Worm (Caenorhabditis elegans) whole organism, L4 larva: ENCODE data around the gene rsp-5.

ENCODE experiments used
- T20F7.1 ChIP-seq: fragments of 200-800 bp; sonication (Bioruptor generic); optimal IDR thresholded peaks from 2 replicates; lab custom pipeline; 2018; ENCODE audit warnings: mild to moderate bottlenecking, missing genetic modification characterization, missing compliant biosample characterization
- ceh-28 ChIP-seq: fragments of 150-350 bp; optimal IDR thresholded peaks from 2 replicates; lab custom pipeline; 2014; ENCODE audit warnings: missing biosample characterization, missing genetic modification reagents, missing genetic modification characterization
- ces-1 ChIP-seq: fragments of 150-350 bp; sonication (generic microtip); optimal IDR thresholded peaks from 4 replicates; lab custom pipeline; 2014; ENCODE audit warnings: missing biosample characterization, missing genetic modification reagents, missing genetic modification characterization
- cey-2 ChIP-seq: sonication (generic microtip); optimal IDR thresholded peaks from 3 replicates; lab custom pipeline; 2017; ENCODE audit warnings: missing genetic modification characterization, mild to moderate bottlenecking, missing compliant biosample characterization, antibody characterized with exemption, borderline replicate concordance; ENCODE audit not compliant: insufficient read depth
- daf-19 ChIP-seq: fragments of 200-800 bp; sonication (Bioruptor generic); conservative IDR thresholded peaks from 2 replicates; pipeline ENCODE4 v1.3.6; 2022; ENCODE audit warnings: missing genetic modification characterization, missing compliant biosample characterization
- dpl-1 ChIP-seq: fragments of 150-350 bp; optimal IDR thresholded peaks from 2 replicates; lab custom pipeline; 2014; ENCODE audit warnings: missing biosample characterization, missing genetic modification reagents, missing genetic modification characterization
- hlh-30 ChIP-seq: sonication (generic microtip); optimal IDR thresholded peaks from 2 replicates; lab custom pipeline; 2017; ENCODE audit warnings: antibody characterized with exemption, mild to moderate bottlenecking, missing genetic modification characterization, missing compliant biosample characterization; ENCODE audit not compliant: insufficient read depth
- jun-1 ChIP-seq: fragments of 150-350 bp; optimal IDR thresholded peaks from 2 replicates; lab custom pipeline; 2014; ENCODE audit warnings: missing biosample characterization, missing genetic modification reagents, missing genetic modification characterization
- lin-38 ChIP-seq: fragments of 200-800 bp; sonication (Bioruptor generic); IDR thresholded peaks from 2 replicates; pipeline ENCODE4 v1.3.6; 2022; ENCODE audit warnings: missing genetic modification reagents, missing genetic modification characterization, missing compliant biosample characterization
- madf-9 ChIP-seq: fragments of 200-800 bp; sonication (Bioruptor generic); conservative IDR thresholded peaks from 2 replicates; pipeline ENCODE4 v1.3.6; 2022; ENCODE audit warnings: missing genetic modification reagents, missing genetic modification characterization, missing compliant biosample characterization
- mdl-1 ChIP-seq, 2 experiments: fragments of 150-350 bp in 1 of 2; sonication (generic microtip) in 1 of 2; optimal IDR thresholded peaks; 2 replicates each; lab custom pipeline; 2014 to 2017; ENCODE audit warnings: missing biosample characterization in 2 of 2, missing genetic modification characterization in 2 of 2
- nhr-10 ChIP-seq: fragments of 150-350 bp; optimal IDR thresholded peaks from 2 replicates; lab custom pipeline; 2014; ENCODE audit warnings: missing biosample characterization, missing genetic modification characterization
- nhr-11 ChIP-seq: fragments of 150-350 bp; optimal IDR thresholded peaks from 2 replicates; lab custom pipeline; 2014; ENCODE audit warnings: missing biosample characterization, missing genetic modification characterization
- nhr-237 ChIP-seq: sonication (generic microtip); optimal IDR thresholded peaks from 2 replicates; lab custom pipeline; 2017; ENCODE audit warnings: missing biosample characterization, missing genetic modification characterization
- nhr-6 ChIP-seq: fragments of 150-350 bp; optimal IDR thresholded peaks from 2 replicates; lab custom pipeline; 2014; ENCODE audit warnings: missing biosample characterization, missing genetic modification characterization
- pha-4 ChIP-seq, 2 experiments: fragments of 150-350 bp in 1 of 2; fragments of 200-800 bp in 1 of 2; sonication (Bioruptor generic) in 1 of 2; IDR thresholded peaks in 1 of 2; optimal IDR thresholded peaks in 1 of 2; 2 replicates each; pipeline versions ENCODE4 v1.3.6 to Lab custom; 2014 to 2022; ENCODE audit warnings: missing genetic modification characterization in 2 of 2, missing genetic modification reagents in 2 of 2, missing biosample characterization in 1 of 2, missing compliant biosample characterization in 1 of 2
- rbr-2 ChIP-seq: sonication (generic microtip); optimal IDR thresholded peaks from 2 replicates; lab custom pipeline; 2016; ENCODE audit warnings: missing genotype, missing genetic modification characterization, missing compliant biosample characterization
- saeg-2 ChIP-seq: fragments of 200-800 bp; sonication (Bioruptor generic); IDR thresholded peaks from 2 replicates; pipeline ENCODE4 v1.3.6; 2022; ENCODE audit warnings: missing genetic modification reagents, missing genetic modification characterization, missing compliant biosample characterization
- unc-62 ChIP-seq, 3 experiments: fragments of 150-350 bp in 1 of 3; sonication (generic microtip); optimal IDR thresholded peaks in 2 of 3; peaks in 1 of 3; 1 replicate in 1 of 3; 2 replicates in 2 of 3; lab custom pipeline; 2014 to 2017; ENCODE audit warnings: missing biosample characterization in 3 of 3, missing genetic modification characterization in 3 of 3, missing genetic modification reagents in 3 of 3, missing genotype in 1 of 3

The rsp-5 gene

DNA sequence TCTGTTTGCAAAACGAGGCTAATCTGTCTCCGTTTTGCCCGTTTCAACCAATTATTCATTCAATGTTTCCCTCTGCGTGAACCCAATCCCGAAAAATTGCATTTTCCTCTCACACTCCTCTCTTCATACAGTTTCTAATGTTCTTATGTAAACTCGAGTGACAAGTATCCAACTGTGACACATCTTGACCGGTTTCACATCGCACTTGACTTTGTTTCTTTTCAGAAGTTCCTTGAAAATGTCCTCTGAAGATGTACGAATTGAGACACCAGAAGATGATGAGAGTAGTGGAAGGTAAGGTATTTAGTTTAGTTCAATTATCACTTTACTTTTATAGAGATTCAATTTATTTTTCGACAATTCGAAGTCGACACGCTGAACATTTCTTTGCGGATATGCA lies 42.0 kb downstream of the rsp-5 start, which contains the start of gene abcx-1:
Gene abcx-1 (plus strand): TSS at position 224 of the 400 bp plus-strand sequence.
- no peak for TF ChIP-seq daf-19 (GFP tag; lab: Robert Waterston, UW)
- peak in 1 of 2 experiments; percentile 91 for TF ChIP-seq unc-62 (GFP tag; optimal IDR thresholded peaks at IDR 0.05 in 1 of 2; lab: Kevin White, UChicago)
- TF ChIP-seq unc-62 (tag; optimal IDR thresholded peaks at IDR 0.05; lab: Kevin White, UChicago): no peak
- no peak for TF ChIP-seq hlh-30
- TF ChIP-seq cey-2 (tag; lab: Kevin White, UChicago): no peak
- no peak for TF ChIP-seq nhr-237 (tag; lab: Kevin White, UChicago)
- no peak for TF ChIP-seq nhr-10 (tag; lab: Kevin White, UChicago)

DNA sequence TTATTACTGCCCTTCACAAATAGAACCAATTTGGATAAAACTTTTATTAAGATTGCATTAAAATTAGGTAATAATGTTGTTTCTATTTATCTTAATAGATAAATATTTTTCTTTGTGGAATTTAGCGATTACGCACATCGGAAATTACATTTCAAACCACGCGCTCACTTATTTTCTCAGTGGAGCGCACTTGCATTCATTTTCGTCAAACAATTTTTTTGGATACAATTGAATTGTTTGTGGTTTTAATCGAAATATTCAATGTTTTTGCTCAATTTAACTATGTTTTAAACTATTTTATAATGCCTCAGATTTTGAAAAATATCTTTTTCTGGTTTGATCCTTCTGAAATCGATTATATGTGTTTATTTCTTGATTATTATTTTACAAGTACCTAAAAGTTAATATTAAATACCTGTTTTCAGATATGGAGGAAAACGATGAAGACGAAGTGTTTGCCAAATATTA lies 46.0 kb downstream of the rsp-5 start, which contains the start of gene utp-20:
Gene utp-20 (plus strand): TSS at position 418 of the 468 bp plus-strand sequence.
- no peak for TF ChIP-seq saeg-2 (GFP tag; lab: Robert Waterston, UW)
- peak; percentile 42 for TF ChIP-seq rbr-2 (tag; lab: Kevin White, UChicago)
- TF ChIP-seq ceh-28 (tag; lab: Kevin White, UChicago): no peak
- TF ChIP-seq pha-4 (GFP tag; IDR thresholded peaks at IDR 0.05; lab: Robert Waterston, UW): no peak
- peak; percentile 16 for TF ChIP-seq pha-4 (tag; optimal IDR thresholded peaks at IDR 0.05; lab: Kevin White, UChicago)
- TF ChIP-seq mdl-1 (tag; optimal IDR thresholded peaks at IDR 0.05; lab: Kevin White, UChicago): peak; percentile 32 to 62
- TF ChIP-seq nhr-6 (tag; lab: Kevin White, UChicago): peak; percentile 13
- TF ChIP-seq dpl-1 (GFP tag; lab: Kevin White, UChicago): peak; percentile 88
- peak; percentile 46 for TF ChIP-seq T20F7.1 (GFP tag; lab: Kevin White, UChicago)
- TF ChIP-seq lin-38 (GFP tag; lab: Robert Waterston, UW): peak; percentile 95
- TF ChIP-seq jun-1 (tag; lab: Kevin White, UChicago): no peak
- peak; percentile 83 for TF ChIP-seq hlh-30
- no peak for TF ChIP-seq madf-9 (GFP tag; lab: Robert Waterston, UW)
- peak; percentile 62 for TF ChIP-seq ces-1 (GFP tag; lab: Kevin White, UChicago)
- peak; percentile 7 for TF ChIP-seq nhr-11 (tag; lab: Kevin White, UChicago)
